Fruit fly (Drosophila melanogaster): Measurements from ENCODE around the gene CG1523.

Gene CG1523

dm6 chr3R:28847547-28848316, 28.3 kb upstream of the CG1523 start (continued):
- TF ChIP-seq CG10209 (GFP tag; optimal IDR thresholded peaks at IDR 0.05), result no peak
- TF ChIP-seq stc (GFP tag; IDR thresholded peaks at IDR 0.05), result no peak
- TF ChIP-seq CG11696 (GFP tag; IDR thresholded peaks at IDR 0.05), result no peak
- TF ChIP-seq CG1233 (GFP tag; optimal IDR thresholded peaks at IDR 0.05), result no peak
- no peak for TF ChIP-seq GATAe (GFP tag; conservative IDR thresholded peaks at IDR 0.05)
- TF ChIP-seq Fer2 (tag; optimal IDR thresholded peaks at IDR 0.05), result no peak
- TF ChIP-seq trh (GFP tag; optimal IDR thresholded peaks at IDR 0.05), result no peak
- TF ChIP-seq Bdp1 (GFP tag; optimal IDR thresholded peaks at IDR 0.05), result no peak
- TF ChIP-seq Nf-YB (GFP tag; optimal IDR thresholded peaks at IDR 0.05), result no peak
- no peak for TF ChIP-seq CG7963 (GFP tag; IDR thresholded peaks at IDR 0.05; ENCODE audit: partially characterized antibody)
- TF ChIP-seq run (tag; optimal IDR thresholded peaks at IDR 0.05), result no peak
- TF ChIP-seq CG10654 (GFP tag; optimal IDR thresholded peaks at IDR 0.05), result no peak
- TF ChIP-seq ERR (GFP tag; optimal IDR thresholded peaks at IDR 0.05), result no peak
- no peak for TF ChIP-seq hbn (GFP tag; IDR thresholded peaks at IDR 0.05; ENCODE audit: partially characterized antibody)
- TF ChIP-seq Ets65A (GFP tag), result no peak
- peak; percentile 34 for TF ChIP-seq dmrt99B (tag; optimal IDR thresholded peaks at IDR 0.05)
- no peak for TF ChIP-seq prd (optimal IDR thresholded peaks at IDR 0.05)
- TF ChIP-seq prd (GFP tag; IDR thresholded peaks at IDR 0.05), result no peak
- TF ChIP-seq CG8359 (GFP tag; optimal IDR thresholded peaks at IDR 0.05; ENCODE audit: borderline replicate concordance), result no peak
- TF ChIP-seq dmrt11E (tag; optimal IDR thresholded peaks at IDR 0.05), result peak; percentile 40
- TF ChIP-seq Pdp1 (GFP tag; optimal IDR thresholded peaks at IDR 0.05), result no peak
- no peak for TF ChIP-seq ind (GFP tag; optimal IDR thresholded peaks at IDR 0.05)
- no peak for TF ChIP-seq CG3281 (GFP tag; optimal IDR thresholded peaks at IDR 0.05)
- TF ChIP-seq gsb-n (tag; optimal IDR thresholded peaks at IDR 0.05), result peak; percentile 35
- peak; percentile 24 for TF ChIP-seq Oli (tag; optimal IDR thresholded peaks at IDR 0.05)
- TF ChIP-seq cato (GFP tag; optimal IDR thresholded peaks at IDR 0.05; ENCODE audit: borderline replicate concordance), result no peak
- no peak for TF ChIP-seq CG4854 (GFP tag; optimal IDR thresholded peaks at IDR 0.05)
- no peak for TF ChIP-seq Deaf1 (tag; optimal IDR thresholded peaks at IDR 0.05)
- no peak for TF ChIP-seq CG2202 (tag; optimal IDR thresholded peaks at IDR 0.05)
- TF ChIP-seq CG15479 (GFP tag; optimal IDR thresholded peaks at IDR 0.05), result no peak
- no peak for TF ChIP-seq gcm2 (GFP tag; optimal IDR thresholded peaks at IDR 0.05)
- no peak for TF ChIP-seq Dek (tag; optimal IDR thresholded peaks at IDR 0.05)
- TF ChIP-seq Adf1 (GFP tag; IDR thresholded peaks at IDR 0.05), result no peak
- TF ChIP-seq CG8388 (GFP tag; optimal IDR thresholded peaks at IDR 0.05), result peak; percentile 29
- TF ChIP-seq CG7928 (GFP tag; optimal IDR thresholded peaks at IDR 0.05), result no peak
- no peak for TF ChIP-seq CG10959 (GFP tag; IDR thresholded peaks at IDR 0.05)
- TF ChIP-seq Sox100B (GFP tag; optimal IDR thresholded peaks at IDR 0.05), result peak; percentile 28
- TF ChIP-seq Sry-δ (GFP tag; optimal IDR thresholded peaks at IDR 0.05), result no peak
- no peak for TF ChIP-seq Sin3A (optimal IDR thresholded peaks at IDR 0.05)
- TF ChIP-seq psq (GFP tag; optimal IDR thresholded peaks at IDR 0.05), result no peak
- no peak for TF ChIP-seq Myb (GFP tag; optimal IDR thresholded peaks at IDR 0.05)
- peak; percentile 39 for TF ChIP-seq CG7839 (tag; optimal IDR thresholded peaks at IDR 0.05)
- TF ChIP-seq CG34376 (GFP tag; optimal IDR thresholded peaks at IDR 0.05), result no peak
- TF ChIP-seq kni (GFP tag; optimal IDR thresholded peaks at IDR 0.05), result no peak
- TF ChIP-seq CG12155 (GFP tag; optimal IDR thresholded peaks at IDR 0.05), result no peak
- no peak for TF ChIP-seq kah (GFP tag; optimal IDR thresholded peaks at IDR 0.05)
- TF ChIP-seq CG7271 (tag; optimal IDR thresholded peaks at IDR 0.05), result no peak
- TF ChIP-seq CG14860 (GFP tag; IDR thresholded peaks at IDR 0.05; ENCODE audit: partially characterized antibody), result no peak
- TF ChIP-seq TFAM (GFP tag; optimal IDR thresholded peaks at IDR 0.05), result no peak
- no peak for TF ChIP-seq pzg (GFP tag; optimal IDR thresholded peaks at IDR 0.05)
